Worm (Caenorhabditis elegans) whole organism, young adult: ENCODE data around the gene T05B4.13.
A peak's percentile ranks its signal among the peaks of the same experiment; 100 is the strongest.

Source experiments
- B0035.1 ChIP-seq: sonication (generic microtip); optimal IDR thresholded peaks from 2 replicates; lab custom pipeline; 2016; ENCODE audit warnings: missing genetic modification characterization, mild to moderate bottlenecking, missing compliant biosample characterization, missing genotype, missing genetic modification reagents
- B0261.1 ChIP-seq: sonication (generic microtip); optimal IDR thresholded peaks from 2 replicates; lab custom pipeline; 2016; ENCODE audit warnings: mild to moderate bottlenecking, missing genetic modification characterization, moderate library complexity, missing compliant biosample characterization
- D2030.7 ChIP-seq: fragments of 200-800 bp; sonication (Bioruptor generic); IDR thresholded peaks from 2 replicates; pipeline ENCODE4 v1.3.6; 2022; ENCODE audit warnings: missing genetic modification reagents, missing genetic modification characterization, missing compliant biosample characterization
- F23B12.7 ChIP-seq: sonication (generic microtip); optimal IDR thresholded peaks from 2 replicates; lab custom pipeline; 2017; ENCODE audit warnings: missing genetic modification characterization, mild to moderate bottlenecking, missing compliant biosample characterization, antibody characterized with exemption, moderate library complexity; ENCODE audit not compliant: insufficient read depth
- F37B4.10 ChIP-seq: fragments of 200-800 bp; sonication (Bioruptor generic); IDR thresholded peaks from 2 replicates; pipeline ENCODE4 v1.3.6; 2022; ENCODE audit warnings: missing genetic modification characterization, missing compliant biosample characterization
- F39B2.1 ChIP-seq: fragments of 200-800 bp; sonication (Bioruptor generic); IDR thresholded peaks from 2 replicates; pipeline ENCODE4 v1.3.6; 2022; ENCODE audit warnings: missing genetic modification reagents, missing genetic modification characterization, missing compliant biosample characterization
- F49E8.2 ChIP-seq: sonication (generic microtip); optimal IDR thresholded peaks from 3 replicates; lab custom pipeline; 2017; ENCODE audit warnings: missing genetic modification characterization, mild to moderate bottlenecking, missing compliant biosample characterization, antibody characterized with exemption, moderate library complexity; ENCODE audit not compliant: insufficient read depth
- F55B11.4 ChIP-seq: sonication (generic microtip); optimal IDR thresholded peaks from 2 replicates; lab custom pipeline; 2016; ENCODE audit warnings: missing compliant biosample characterization, missing genetic modification characterization, borderline replicate concordance; ENCODE audit not compliant: insufficient read depth
- K12H6.12 ChIP-seq: fragments of 200-800 bp; sonication (Bioruptor generic); optimal IDR thresholded peaks from 2 replicates; lab custom pipeline; 2018; ENCODE audit warnings: mild to moderate bottlenecking, missing genetic modification characterization, missing compliant biosample characterization
- T07F8.4 ChIP-seq: sonication (generic microtip); optimal IDR thresholded peaks from 2 replicates; lab custom pipeline; 2016; ENCODE audit warnings: mild to moderate bottlenecking, missing genetic modification characterization, moderate library complexity, missing compliant biosample characterization
- Y79H2A.3 ChIP-seq: fragments of 200-800 bp; sonication (Bioruptor generic); conservative IDR thresholded peaks from 2 replicates; pipeline ENCODE4 v1.3.6; 2022; ENCODE audit warnings: missing genetic modification reagents, missing genetic modification characterization, missing compliant biosample characterization
- aptf-2 ChIP-seq: fragments of 200-800 bp; sonication (Bioruptor generic); conservative IDR thresholded peaks from 2 replicates; pipeline ENCODE4 v1.3.6; 2022; ENCODE audit warnings: missing genetic modification reagents, missing genetic modification characterization, missing compliant biosample characterization
- attf-5 ChIP-seq: fragments of 200-800 bp; sonication (Bioruptor generic); optimal IDR thresholded peaks from 2 replicates; lab custom pipeline; 2018; ENCODE audit warnings: mild to moderate bottlenecking, missing genetic modification characterization, missing compliant biosample characterization
- ceh-40 ChIP-seq: fragments of 200-800 bp; sonication (Bioruptor generic); IDR thresholded peaks from 2 replicates; pipeline ENCODE4 v1.3.6; 2022; ENCODE audit warnings: missing genetic modification characterization, missing compliant biosample characterization
- efl-1 ChIP-seq: fragments of 150-350 bp; optimal IDR thresholded peaks from 2 replicates; lab custom pipeline; 2014; ENCODE audit warnings: missing biosample characterization, missing genetic modification reagents, missing genetic modification characterization
- egl-44 ChIP-seq: fragments of 200-800 bp; sonication (Bioruptor generic); IDR thresholded peaks from 2 replicates; pipeline ENCODE4 v1.3.6; 2022; ENCODE audit warnings: missing genetic modification reagents, missing genetic modification characterization, missing compliant biosample characterization
- fkh-3 ChIP-seq: sonication (generic microtip); optimal IDR thresholded peaks from 2 replicates; lab custom pipeline; 2016; ENCODE audit warnings: mild to moderate bottlenecking, missing genetic modification characterization, missing compliant biosample characterization
- him-1 ChIP-seq: sonication (generic microtip); optimal IDR thresholded peaks from 2 replicates; lab custom pipeline; 2016; ENCODE audit warnings: missing genotype, missing genetic modification reagents, missing genetic modification characterization, missing compliant biosample characterization
- hmg-1.2 ChIP-seq: fragments of 200-800 bp; sonication (Bioruptor generic); IDR thresholded peaks from 2 replicates; pipeline ENCODE4 v1.3.6; 2022; ENCODE audit warnings: missing genetic modification reagents, missing genetic modification characterization, missing compliant biosample characterization
- let-526 ChIP-seq: fragments of 200-800 bp; sonication (Bioruptor generic); IDR thresholded peaks from 2 replicates; pipeline ENCODE4 v1.3.6; 2022; ENCODE audit warnings: missing genetic modification reagents, missing genetic modification characterization, missing compliant biosample characterization
- lin-35 ChIP-seq, 3 experiments: fragments of 150-350 bp in 2 of 3; sonication (generic microtip) in 1 of 3; optimal IDR thresholded peaks; 2 replicates each; lab custom pipeline; 2014 to 2018; ENCODE audit warnings: missing biosample characterization in 3 of 3, missing genetic modification characterization in 3 of 3, missing genetic modification reagents in 3 of 3
- madf-8 ChIP-seq: fragments of 200-800 bp; sonication (Bioruptor generic); conservative IDR thresholded peaks from 2 replicates; pipeline ENCODE4 v1.3.6; 2022; ENCODE audit warnings: missing genetic modification reagents, missing genetic modification characterization, missing compliant biosample characterization
- mel-28 ChIP-seq: sonication (generic microtip); optimal IDR thresholded peaks from 2 replicates; lab custom pipeline; 2016; ENCODE audit warnings: borderline replicate concordance, mild to moderate bottlenecking, missing genetic modification characterization, missing compliant biosample characterization
- nfya-2 ChIP-seq: fragments of 200-800 bp; sonication (Bioruptor generic); IDR thresholded peaks from 2 replicates; pipeline ENCODE4 v1.3.6; 2022; ENCODE audit warnings: missing genetic modification reagents, missing genetic modification characterization, missing compliant biosample characterization
- nfyb-1 ChIP-seq: fragments of 200-800 bp; sonication (Bioruptor generic); IDR thresholded peaks from 2 replicates; pipeline ENCODE4 v1.3.6; 2022; ENCODE audit warnings: missing genetic modification reagents, missing genetic modification characterization, missing compliant biosample characterization
- nhr-80 ChIP-seq: sonication (generic microtip); optimal IDR thresholded peaks from 2 replicates; lab custom pipeline; 2016; ENCODE audit warnings: missing genetic modification characterization, missing compliant biosample characterization
- rec-8 ChIP-seq, 2 experiments: sonication (generic microtip); optimal IDR thresholded peaks; 2 replicates each; lab custom pipeline; 2016; ENCODE audit warnings: mild to moderate bottlenecking in 2 of 2, missing genetic modification characterization in 2 of 2, missing genetic modification reagents in 2 of 2, missing genotype in 2 of 2, missing biosample characterization in 1 of 2, missing compliant biosample characterization in 1 of 2, moderate library complexity in 1 of 2
- somi-1 ChIP-seq: fragments of 200-800 bp; sonication (Bioruptor generic); optimal IDR thresholded peaks from 2 replicates; lab custom pipeline; 2018; ENCODE audit warnings: mild to moderate bottlenecking, missing genetic modification characterization, missing compliant biosample characterization
- tlf-1 ChIP-seq: fragments of 200-800 bp; sonication (Bioruptor generic); optimal IDR thresholded peaks from 2 replicates; lab custom pipeline; 2018; ENCODE audit warnings: mild to moderate bottlenecking, missing genetic modification characterization, missing compliant biosample characterization
- zfh-2 ChIP-seq: fragments of 200-800 bp; sonication (Bioruptor generic); conservative IDR thresholded peaks from 2 replicates; pipeline ENCODE4 v1.3.6; 2022; ENCODE audit warnings: missing genetic modification reagents, missing genetic modification characterization, missing compliant biosample characterization
- ztf-28 ChIP-seq: fragments of 200-800 bp; sonication (Bioruptor generic); IDR thresholded peaks from 2 replicates; pipeline ENCODE4 v1.3.6; 2022; ENCODE audit warnings: missing genetic modification reagents, missing genetic modification characterization, missing compliant biosample characterization
- ztf-3 ChIP-seq: fragments of 200-800 bp; sonication (Bioruptor generic); optimal IDR thresholded peaks from 2 replicates; lab custom pipeline; 2018; ENCODE audit warnings: mild to moderate bottlenecking, missing genetic modification characterization, missing compliant biosample characterization

The T05B4.13 gene

DNA sequence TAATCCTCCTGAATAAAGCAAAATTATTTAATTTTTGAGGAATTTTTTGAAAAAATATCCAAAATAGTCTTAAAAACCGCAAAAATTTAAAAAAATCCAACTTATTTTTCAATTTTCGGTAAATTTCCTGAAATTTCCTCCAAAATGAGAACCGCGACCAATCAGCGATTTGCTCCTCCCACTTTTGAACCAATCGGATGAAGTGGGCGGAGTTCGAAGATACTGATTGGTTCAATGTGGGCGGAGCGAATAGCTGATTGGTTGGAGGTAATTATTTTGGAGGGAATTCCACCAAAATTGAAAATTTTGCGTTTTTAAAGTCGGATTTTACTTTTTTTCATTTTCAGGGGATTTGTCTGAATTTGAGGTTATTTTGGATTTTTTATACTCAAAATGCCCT, 40.7 kb upstream of the T05B4.13 start:
- peak; percentile 82; the same call in 1 of the 2 replicates for TF ChIP-seq nfyb-1 (GFP tag; lab: Robert Waterston, UW)
- TF ChIP-seq K12H6.12 (tag; lab: Kevin White, UChicago), result no peak

DNA sequence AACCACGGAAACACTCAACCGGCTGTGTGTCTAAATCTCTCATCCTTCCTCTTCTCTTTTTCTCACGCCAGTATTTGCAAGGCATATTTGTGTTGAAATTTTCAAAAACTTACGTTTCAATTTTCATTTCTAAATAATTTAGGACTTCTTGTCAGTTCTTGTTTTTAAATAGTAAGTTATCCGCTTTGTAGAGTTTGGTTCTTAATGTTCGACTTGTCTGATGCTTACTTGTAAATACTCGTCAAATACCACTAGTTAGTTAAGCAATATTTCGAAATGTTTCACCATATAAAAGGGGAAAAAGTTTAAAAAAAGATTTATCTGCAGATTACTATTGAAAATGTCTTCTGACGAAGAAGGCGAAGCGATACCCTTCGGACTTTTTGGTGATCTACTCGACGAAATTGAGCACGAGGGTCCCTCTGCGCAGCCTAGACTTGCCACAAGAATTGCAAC, 37.2 kb upstream of the T05B4.13 start, which contains the start of gene Y45G5AM.3:
TSS of gene Y45G5AM.3 (plus strand) at position 51 of the 456 bp plus-strand sequence.
- TF ChIP-seq hmg-1.2, result peak; percentile 30; the same call in 1 of the 2 replicates
- no peak for TF ChIP-seq B0261.1
- TF ChIP-seq lin-35 (GFP tag; optimal IDR thresholded peaks at IDR 0.05; lab: Kevin White, UChicago), result no peak
- no peak for TF ChIP-seq mel-28 (tag; lab: Kevin White, UChicago)
- no peak for TF ChIP-seq ztf-28 (GFP tag; lab: Robert Waterston, UW)
- TF ChIP-seq attf-5 (GFP tag; lab: Kevin White, UChicago), result peak; percentile 5

DNA sequence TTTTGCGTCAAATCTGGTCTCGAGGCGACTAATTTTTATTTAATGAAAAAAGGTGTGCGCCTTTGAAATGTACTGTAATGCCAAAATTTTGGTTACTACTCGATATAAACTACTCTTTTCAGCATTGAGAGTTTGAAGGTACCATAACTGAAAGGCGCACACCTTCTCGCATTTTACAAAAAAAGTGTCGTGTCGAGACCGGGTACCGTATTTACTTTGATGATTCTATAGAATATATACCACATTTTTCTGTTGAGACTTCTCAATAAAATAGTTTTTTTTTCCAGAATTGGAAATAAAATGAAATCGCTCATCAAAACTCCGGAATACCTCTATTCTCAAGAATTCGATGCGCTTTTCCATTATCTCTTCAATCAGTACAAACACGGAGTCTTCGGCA, 35.6 kb upstream of the T05B4.13 start, which contains the start of gene Y45G5AM.4:
TSS of gene Y45G5AM.4 (plus strand) at position 301 of the 400 bp plus-strand sequence.
- TF ChIP-seq nhr-80 (tag; lab: Kevin White, UChicago), result no peak
- no peak for TF ChIP-seq egl-44
- TF ChIP-seq F39B2.1 (GFP tag; lab: Robert Waterston, UW), result no peak
- no peak for TF ChIP-seq T07F8.4 (tag; lab: Kevin White, UChicago)
- no peak for TF ChIP-seq F49E8.2 (tag; lab: Kevin White, UChicago)
- no peak for TF ChIP-seq efl-1 (GFP tag; lab: Kevin White, UChicago)
- TF ChIP-seq rec-8 (tag; optimal IDR thresholded peaks at IDR 0.05; lab: Kevin White, UChicago), result no peak
- no peak for TF ChIP-seq B0035.1 (tag; lab: Kevin White, UChicago)
- TF ChIP-seq madf-8 (GFP tag; lab: Robert Waterston, UW), result no peak
- TF ChIP-seq ztf-3 (GFP tag; lab: Kevin White, UChicago), result no peak
- no peak for TF ChIP-seq zfh-2 (GFP tag; lab: Robert Waterston, UW)
- TF ChIP-seq D2030.7, result no peak
- no peak for TF ChIP-seq let-526 (GFP tag; lab: Robert Waterston, UW)

DNA sequence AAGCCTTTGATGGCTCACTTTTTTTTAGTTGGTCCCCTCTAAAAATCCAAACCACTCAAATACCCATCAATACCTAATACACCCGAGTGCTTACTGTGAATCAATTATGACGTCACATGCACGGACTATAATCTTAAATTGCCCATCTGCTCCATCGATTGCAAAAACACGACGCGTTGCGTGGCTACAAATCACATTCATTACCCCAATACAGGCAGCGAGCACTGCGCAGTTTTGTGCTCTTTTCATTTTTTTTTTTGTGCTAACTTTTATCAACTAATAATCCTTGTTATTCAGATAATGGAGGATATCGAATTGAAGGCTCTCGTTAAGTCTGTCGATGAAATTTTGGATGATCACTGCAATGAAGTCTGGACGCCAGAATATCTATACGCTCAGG, 32.8 kb upstream of the T05B4.13 start, which contains the start of gene Y45G5AM.5:
TSS of gene Y45G5AM.5 (plus strand) at position 301 of the 400 bp plus-strand sequence.
- TF ChIP-seq tlf-1 (GFP tag; lab: Kevin White, UChicago) (no peak), F37B4.10 (GFP tag; lab: Robert Waterston, UW) (no peak), F23B12.7 (tag; lab: Kevin White, UChicago) (no peak), ceh-40 (GFP tag; lab: Robert Waterston, UW) (no peak), nfya-2 (no peak), efl-1 (GFP tag; lab: Kevin White, UChicago) (no peak), Y79H2A.3 (GFP tag; lab: Robert Waterston, UW) (no peak), somi-1 (GFP tag; lab: Kevin White, UChicago) (no peak), ztf-28 (GFP tag; lab: Robert Waterston, UW) (no peak), him-1 (tag; lab: Kevin White, UChicago) (no peak), F55B11.4 (no peak), aptf-2 (no peak), K12H6.12 (tag; lab: Kevin White, UChicago) (no peak), fkh-3 (tag; lab: Kevin White, UChicago) (no peak)
